Fruit fly (Drosophila melanogaster): ENCODE data around the gene Cpr78Cc.

dm6 chr3L:21292700-21293099, 7.7 kb upstream of the Cpr78Cc start, which contains the start of gene Cpr78Ca:
- TF ChIP-seq Hr38 (GFP tag; optimal IDR thresholded peaks at IDR 0.05) (no peak), dsx (GFP tag; optimal IDR thresholded peaks at IDR 0.05; ENCODE audit: poor library complexity, severe bottlenecking) (no peak), Sox102F (GFP tag; optimal IDR thresholded peaks at IDR 0.05) (no peak), Ets96B (tag; optimal IDR thresholded peaks at IDR 0.05) (no peak), CG15336 (GFP tag; IDR thresholded peaks at IDR 0.05) (no peak), salr (GFP tag; optimal IDR thresholded peaks at IDR 0.05) (no peak), CG8319 (GFP tag; optimal IDR thresholded peaks at IDR 0.05) (no peak), fkh (GFP tag; optimal IDR thresholded peaks at IDR 0.05) (no peak)
